Worm (Caenorhabditis elegans): ENCODE data around the gene srxa-11.

The srxa-11 gene

ce11 chrV:13942082-13942481 is 18.1 kb downstream of the srxa-11 start, which contains the start of gene dpr-1:
TSS of gene dpr-1 (minus strand) at chrV:13942182.
- no peak for TF ChIP-seq unc-62 (GFP tag; optimal IDR thresholded peaks at IDR 0.05)

- no peak for TF ChIP-seq unc-62 (GFP tag; optimal IDR thresholded peaks at IDR 0.05)
Observed at ce11 chrV:13946385-13947019, 22.6 kb downstream of the srxa-11 start, which contains the start of the genes srx-10 and clec-226. TSS of gene srx-10 (minus strand) at chrV:13946485. TSS of gene clec-226 (plus strand) at chrV:13946969.

- TF ChIP-seq unc-62 (GFP tag; optimal IDR thresholded peaks at IDR 0.05): no peak
Observed at ce11 chrV:13949010-13949409, 25.1 kb downstream of the srxa-11 start, which contains the start of gene R10D12.6. TSS of gene R10D12.6 (plus strand) at chrV:13949310.

DNA sequence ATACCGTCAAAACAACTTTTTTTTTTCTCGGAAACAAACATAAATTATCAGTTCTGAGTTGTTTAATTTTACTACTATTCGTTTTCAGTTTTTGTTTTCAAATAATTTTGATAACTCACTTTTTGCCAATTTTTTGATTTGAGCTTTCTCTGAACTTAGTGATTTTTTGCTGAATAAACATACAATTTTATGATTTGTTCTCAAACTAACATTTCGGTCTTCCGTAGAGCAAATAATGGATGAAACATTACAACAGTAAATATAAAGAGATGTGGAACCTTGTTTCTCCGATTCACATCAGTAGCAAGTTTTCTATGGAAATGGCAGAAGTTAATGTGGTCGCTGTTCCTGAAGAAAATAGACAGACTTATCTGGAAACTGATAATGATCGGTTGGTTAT is 25.8 kb downstream of the srxa-11 start, which contains the start of gene R10D12.7:
R10D12.7 (plus strand) TSS at position 301 of the 400 bp plus-strand sequence.
- TF ChIP-seq unc-62 (GFP tag; optimal IDR thresholded peaks at IDR 0.05): no peak

DNA sequence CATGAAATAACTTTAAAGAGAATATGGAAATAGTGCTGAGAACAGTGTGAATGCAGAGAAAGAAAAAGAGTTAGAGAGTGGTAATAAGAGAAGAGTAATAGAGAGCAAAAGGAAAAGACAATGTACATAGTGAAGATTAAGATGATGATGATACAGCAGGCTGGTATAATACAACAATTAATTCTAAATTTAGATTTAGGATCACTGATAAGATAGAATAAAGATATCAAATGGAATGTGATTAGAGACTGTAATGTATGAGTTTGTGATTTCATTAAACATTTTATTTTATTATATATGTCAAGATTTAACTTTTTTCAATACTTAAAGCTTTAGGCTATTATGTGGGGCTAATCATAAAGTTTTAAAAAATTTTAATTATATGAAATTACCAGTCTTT is 29.2 kb downstream of the srxa-11 start, which contains the start of gene R10D12.8:
R10D12.8 (minus strand) TSS at position 101 of the 400 bp plus-strand sequence.
- no peak for TF ChIP-seq unc-62 (GFP tag; optimal IDR thresholded peaks at IDR 0.05)

ce11 chrV:13954056-13954455 is 30.1 kb downstream of the srxa-11 start, which contains the start of gene swt-6:
TSS of gene swt-6 (plus strand) at chrV:13954356.
- TF ChIP-seq unc-62 (GFP tag; optimal IDR thresholded peaks at IDR 0.05): no peak

ce11 chrV:13955370-13956089 is 31.6 kb downstream of the srxa-11 start:
- no peak for TF ChIP-seq unc-62 (GFP tag; optimal IDR thresholded peaks at IDR 0.05)

DNA sequence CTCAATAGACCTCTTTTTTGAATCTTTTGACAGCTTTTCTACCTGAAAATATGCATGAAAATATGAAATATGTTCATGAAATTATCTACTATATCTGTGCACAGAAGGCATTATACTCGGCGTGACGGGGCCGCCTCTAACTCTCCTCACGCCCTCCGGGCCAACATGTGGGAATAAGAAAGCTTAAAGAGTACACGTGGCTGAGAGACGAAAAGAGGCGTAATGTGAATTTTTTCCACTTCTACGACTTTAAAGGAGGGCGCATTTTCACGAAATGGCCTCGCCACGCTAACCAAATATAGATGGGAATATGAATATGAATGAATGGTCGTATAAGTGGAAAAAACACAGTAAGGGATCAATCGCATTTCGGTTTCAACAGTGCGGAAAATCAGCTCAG is 33.7 kb downstream of the srxa-11 start:
- TF ChIP-seq unc-62 (GFP tag; optimal IDR thresholded peaks at IDR 0.05): no peak

ce11 chrV:13958247-13958646 is 34.3 kb downstream of the srxa-11 start, which contains the start of gene R10D12.10:
TSS of gene R10D12.10 (minus strand) at chrV:13958347.
- TF ChIP-seq unc-62 (GFP tag; optimal IDR thresholded peaks at IDR 0.05): no peak

- TF ChIP-seq unc-62 (GFP tag; optimal IDR thresholded peaks at IDR 0.05): no peak
Observed at ce11 chrV:13960916-13961315, 37.0 kb downstream of the srxa-11 start, which contains the start of gene srh-24. TSS of gene srh-24 (minus strand) at chrV:13961016.

DNA sequence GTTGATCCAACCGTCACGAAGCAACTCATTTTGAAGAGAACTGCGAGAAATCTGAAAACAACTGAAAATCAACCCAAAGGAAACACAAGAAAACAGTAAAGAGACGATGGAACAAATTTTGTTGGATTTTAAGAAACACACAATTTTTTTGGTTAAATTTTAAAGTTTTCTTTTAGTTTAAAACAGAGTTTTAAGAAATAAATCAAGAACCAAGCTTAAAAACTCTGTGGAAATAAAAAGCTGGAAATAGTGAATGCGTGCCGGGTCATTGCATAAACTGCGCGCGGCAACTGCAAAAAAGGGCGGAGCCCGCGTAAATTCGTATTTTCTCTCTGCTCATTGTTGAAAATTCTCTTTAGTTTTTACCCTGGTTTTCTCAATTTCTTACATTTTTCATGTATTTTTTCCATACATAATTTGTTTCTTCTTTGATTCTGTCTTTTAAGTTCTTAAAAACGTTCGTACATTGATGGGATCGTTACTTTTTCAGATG is 38.0 kb downstream of the srxa-11 start, which contains the start of the genes algn-13 and R10D12.13:
algn-13 (minus strand) TSS at position 51 of the 493 bp plus-strand sequence.
R10D12.13 (plus strand) TSS at position 491 of the 493 bp plus-strand sequence.
- no peak for TF ChIP-seq unc-62 (GFP tag; optimal IDR thresholded peaks at IDR 0.05)

ce11 chrV:13963279-13963976 is 39.5 kb downstream of the srxa-11 start, which contains the start of gene sao-1:
TSS of gene sao-1 (plus strand) at chrV:13963926.
- no peak for TF ChIP-seq unc-62 (GFP tag; optimal IDR thresholded peaks at IDR 0.05)
